Worm (Caenorhabditis elegans) whole organism, L4/young adult: Measurements from ENCODE around the gene Y62H9A.11.

ENCODE experiments used
- W03F9.2 ChIP-seq: fragments of 150-350 bp; optimal IDR thresholded peaks from 2 replicates; lab custom pipeline; 2014; ENCODE audit warnings: missing biosample characterization, missing genetic modification characterization
- him-1 ChIP-seq: sonication (generic microtip); optimal IDR thresholded peaks from 2 replicates; lab custom pipeline; 2016; ENCODE audit warnings: missing genotype, missing genetic modification reagents, missing genetic modification characterization, missing compliant biosample characterization

- TF ChIP-seq W03F9.2 (tag; lab: Kevin White, UChicago) (no peak), him-1 (tag; lab: Kevin White, UChicago) (no peak)
Measured at ce11 chrX:11916705-11917104, 9.5 kb upstream of the Y62H9A.11 start, which contains the start of gene Y62H9A.13.
